Worm (Caenorhabditis elegans): ENCODE measurements around the gene T13H5.8.

DNA sequence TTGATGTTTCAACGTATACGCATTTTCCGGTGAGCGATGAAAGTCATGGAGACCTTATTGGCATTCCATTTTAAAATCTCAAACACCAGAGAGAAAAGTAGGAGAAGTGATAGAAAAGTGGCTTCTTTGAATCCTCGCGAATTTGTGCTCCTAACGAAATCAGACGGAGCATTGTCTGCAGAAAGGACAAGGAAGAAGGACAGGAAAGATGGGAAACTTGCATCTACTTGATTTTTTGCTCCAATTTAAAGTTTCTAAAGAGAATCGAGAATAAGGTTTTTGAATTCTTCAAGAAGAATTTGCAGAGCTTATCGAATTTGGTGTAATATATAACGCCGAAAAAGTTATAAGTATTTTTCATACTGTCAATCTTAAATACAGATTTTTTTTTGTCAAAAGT lies 32.8 kb downstream of the T13H5.8 start:
- TF ChIP-seq him-1 (tag; optimal IDR thresholded peaks at IDR 0.05) (no peak), W03F9.2 (tag; optimal IDR thresholded peaks at IDR 0.05) (no peak)

All from whole organism, L4/young adult.